Worm (Caenorhabditis elegans) whole organism, early embryonic: Measurements from ENCODE around the gene D1086.3.

Source experiments
- aly-1 ChIP-seq: sonication (generic microtip); optimal IDR thresholded peaks from 2 replicates; lab custom pipeline; 2016; ENCODE audit warnings: missing genetic modification characterization, missing compliant biosample characterization
- ama-1 ChIP-seq: fragments of 150-350 bp; optimal IDR thresholded peaks from 2 replicates; lab custom pipeline; 2014
- flt-1 ChIP-seq: fragments of 200-800 bp; sonication (Bioruptor generic); IDR thresholded peaks from 2 replicates; pipeline ENCODE4 v1.3.6; 2022; ENCODE audit warnings: missing genetic modification characterization, missing compliant biosample characterization

DNA sequence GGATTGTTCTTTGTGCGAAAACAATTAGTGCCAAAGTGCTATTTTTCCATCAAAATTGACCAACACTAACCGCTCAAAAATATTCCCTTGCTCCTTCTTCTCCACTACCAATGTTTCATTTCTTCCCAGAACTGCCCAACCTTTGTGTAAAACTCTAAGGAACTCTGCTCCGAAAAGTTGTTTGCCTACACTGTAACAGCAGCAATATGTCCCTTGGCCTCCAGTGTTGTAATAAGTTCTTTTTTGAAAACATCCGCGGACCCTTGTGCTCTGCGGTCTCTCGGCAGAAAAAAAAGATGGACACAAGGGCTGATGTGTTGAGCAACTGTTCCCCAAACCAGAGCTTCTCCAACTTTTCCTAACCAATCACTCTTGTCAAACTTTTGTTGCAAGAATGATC, 8.3 kb downstream of the D1086.3 start, which contains the start of gene D1086.12:
- TF ChIP-seq ama-1 (lab: Kevin White, UChicago) (no peak), aly-1 (no peak), flt-1 (GFP tag; lab: Robert Waterston, UW) (no peak)
